Worm (Caenorhabditis elegans) whole organism, early embryonic: ENCODE measurements around the gene srx-80.

ENCODE experiments used
- ama-1 ChIP-seq: fragments of 150-350 bp; optimal IDR thresholded peaks from 2 replicates; lab custom pipeline; 2014
- flt-1 ChIP-seq: fragments of 200-800 bp; sonication (Bioruptor generic); IDR thresholded peaks from 2 replicates; pipeline ENCODE4 v1.3.6; 2022; ENCODE audit warnings: missing genetic modification characterization, missing compliant biosample characterization
- hmbx-1 ChIP-seq: sonication (generic microtip); optimal IDR thresholded peaks from 2 replicates; lab custom pipeline; 2016; ENCODE audit warnings: mild to moderate bottlenecking, missing genetic modification characterization, missing compliant biosample characterization

ce11 chrV:11615948-11616681 is 22.6 kb downstream of the srx-80 start, which contains the start of gene nlp-24:
- TF ChIP-seq ama-1 (lab: Kevin White, UChicago): no peak
- TF ChIP-seq flt-1 (GFP tag; lab: Robert Waterston, UW): no peak
- no peak for TF ChIP-seq hmbx-1
